Worm (Caenorhabditis elegans) whole organism, L3 larva: ENCODE measurements around the gene Y4C6B.2.

Experiments used
- R02D3.7 ChIP-seq: fragments of 150-350 bp; optimal IDR thresholded peaks from 2 replicates; lab custom pipeline; 2014; ENCODE audit warnings: missing biosample characterization, missing genetic modification characterization
- aly-2 ChIP-seq: fragments of 150-350 bp; optimal IDR thresholded peaks from 2 replicates; lab custom pipeline; 2014; ENCODE audit warnings: missing biosample characterization, missing genetic modification characterization
- ama-1 ChIP-seq: fragments of 150-350 bp; optimal IDR thresholded peaks from 2 replicates; lab custom pipeline; 2018
- ceh-82 ChIP-seq: fragments of 150-350 bp; optimal IDR thresholded peaks from 2 replicates; lab custom pipeline; 2014; ENCODE audit warnings: missing biosample characterization, missing genetic modification characterization
- egl-27 ChIP-seq: sonication (generic microtip); optimal IDR thresholded peaks from 4 replicates; lab custom pipeline; 2017; ENCODE audit warnings: missing biosample characterization, missing genetic modification reagents, missing genetic modification characterization
- egl-5 ChIP-seq: fragments of 150-350 bp; optimal IDR thresholded peaks from 2 replicates; lab custom pipeline; 2017; ENCODE audit warnings: missing biosample characterization, missing genetic modification reagents, missing genetic modification characterization, inconsistent platforms
- elt-2 ChIP-seq: sonication (generic microtip); optimal IDR thresholded peaks from 2 replicates; lab custom pipeline; 2016; ENCODE audit warnings: missing genetic modification reagents, mild to moderate bottlenecking, missing genetic modification characterization, missing compliant biosample characterization
- elt-3 ChIP-seq, 3 experiments: fragments of 150-350 bp in 1 of 3; sonication (generic microtip) in 2 of 3; optimal IDR thresholded peaks; 2 replicates in 2 of 3; 4 replicates in 1 of 3; lab custom pipeline; 2014 to 2017; ENCODE audit warnings: missing biosample characterization in 3 of 3, missing genetic modification characterization in 3 of 3
- fkh-10 ChIP-seq: sonication (generic microtip); optimal IDR thresholded peaks from 2 replicates; lab custom pipeline; 2017; ENCODE audit warnings: missing biosample characterization, missing genetic modification reagents, missing genetic modification characterization
- fkh-2 ChIP-seq: fragments of 150-350 bp; optimal IDR thresholded peaks from 2 replicates; lab custom pipeline; 2014; ENCODE audit warnings: missing biosample characterization, missing genetic modification reagents, missing genetic modification characterization
- jun-1 ChIP-seq: fragments of 150-350 bp; optimal IDR thresholded peaks from 2 replicates; lab custom pipeline; 2014; ENCODE audit warnings: missing biosample characterization, missing genetic modification reagents, missing genetic modification characterization
- lin-39 ChIP-seq: fragments of 150-350 bp; optimal IDR thresholded peaks from 2 replicates; lab custom pipeline; 2018; ENCODE audit warnings: missing biosample characterization, missing genetic modification reagents, missing genetic modification characterization
- lsy-12 ChIP-seq: sonication (generic microtip); optimal IDR thresholded peaks from 2 replicates; lab custom pipeline; 2016; ENCODE audit warnings: mild to moderate bottlenecking, missing genetic modification characterization, missing compliant biosample characterization
- nhr-11 ChIP-seq: fragments of 150-350 bp; optimal IDR thresholded peaks from 2 replicates; lab custom pipeline; 2014; ENCODE audit warnings: missing biosample characterization, missing genetic modification characterization
- nhr-12 ChIP-seq: fragments of 150-350 bp; optimal IDR thresholded peaks from 2 replicates; lab custom pipeline; 2014; ENCODE audit warnings: missing biosample characterization, missing genetic modification characterization
- nhr-23 ChIP-seq: fragments of 150-350 bp; optimal IDR thresholded peaks from 2 replicates; lab custom pipeline; 2014; ENCODE audit warnings: missing biosample characterization, missing genetic modification reagents, missing genetic modification characterization
- nhr-237 ChIP-seq: fragments of 150-350 bp; optimal IDR thresholded peaks from 2 replicates; lab custom pipeline; 2014; ENCODE audit warnings: missing biosample characterization, missing genetic modification characterization
- nhr-25 ChIP-seq: sonication (generic microtip); optimal IDR thresholded peaks from 2 replicates; lab custom pipeline; 2017; ENCODE audit warnings: missing biosample characterization, missing genetic modification characterization
- nhr-28 ChIP-seq: fragments of 150-350 bp; optimal IDR thresholded peaks from 2 replicates; lab custom pipeline; 2014; ENCODE audit warnings: missing biosample characterization, missing genetic modification characterization
- nhr-67 ChIP-seq: fragments of 150-350 bp; optimal IDR thresholded peaks from 2 replicates; lab custom pipeline; 2014; ENCODE audit warnings: missing biosample characterization, missing genetic modification characterization
- nhr-76 ChIP-seq: fragments of 150-350 bp; sonication (generic microtip); optimal IDR thresholded peaks from 5 replicates; lab custom pipeline; 2014; ENCODE audit warnings: missing biosample characterization, missing genetic modification characterization
- nhr-77 ChIP-seq: fragments of 150-350 bp; optimal IDR thresholded peaks from 2 replicates; lab custom pipeline; 2014; ENCODE audit warnings: missing biosample characterization, missing genetic modification characterization
- pha-4 ChIP-seq: fragments of 150-350 bp; optimal IDR thresholded peaks from 2 replicates; lab custom pipeline; 2014; ENCODE audit warnings: missing biosample characterization, missing genetic modification reagents, missing genetic modification characterization
- pqm-1 ChIP-seq: fragments of 150-350 bp; optimal IDR thresholded peaks from 2 replicates; lab custom pipeline; 2017; ENCODE audit warnings: missing biosample characterization, missing genetic modification characterization, inconsistent platforms
- sea-2 ChIP-seq: fragments of 150-350 bp; sonication (generic microtip); optimal IDR thresholded peaks from 4 replicates; lab custom pipeline; 2014; ENCODE audit warnings: missing biosample characterization, missing genetic modification reagents, missing genetic modification characterization
- snpc-4 ChIP-seq: fragments of 150-350 bp; optimal IDR thresholded peaks from 2 replicates; lab custom pipeline; 2014; ENCODE audit warnings: missing biosample characterization, missing genetic modification characterization
- tbx-2 ChIP-seq: sonication (generic microtip); optimal IDR thresholded peaks from 2 replicates; lab custom pipeline; 2016; ENCODE audit warnings: mild to moderate bottlenecking, missing genetic modification characterization, missing compliant biosample characterization
- unc-39 ChIP-seq: sonication (generic microtip); optimal IDR thresholded peaks from 4 replicates; lab custom pipeline; 2017; ENCODE audit warnings: missing biosample characterization, missing genetic modification characterization
- unc-62 ChIP-seq: fragments of 150-350 bp; sonication (generic microtip); optimal IDR thresholded peaks from 4 replicates; lab custom pipeline; 2014; ENCODE audit warnings: missing biosample characterization, missing genetic modification reagents, missing genetic modification characterization
- zag-1 ChIP-seq: fragments of 150-350 bp; optimal IDR thresholded peaks from 2 replicates; lab custom pipeline; 2014; ENCODE audit warnings: missing biosample characterization, missing genetic modification characterization
- ztf-11 ChIP-seq: fragments of 150-350 bp; optimal IDR thresholded peaks from 2 replicates; lab custom pipeline; 2014; ENCODE audit warnings: missing biosample characterization, missing genetic modification characterization
- ztf-4 ChIP-seq: fragments of 150-350 bp; optimal IDR thresholded peaks from 2 replicates; lab custom pipeline; 2014; ENCODE audit warnings: missing biosample characterization, missing genetic modification characterization

Gene Y4C6B.2

DNA sequence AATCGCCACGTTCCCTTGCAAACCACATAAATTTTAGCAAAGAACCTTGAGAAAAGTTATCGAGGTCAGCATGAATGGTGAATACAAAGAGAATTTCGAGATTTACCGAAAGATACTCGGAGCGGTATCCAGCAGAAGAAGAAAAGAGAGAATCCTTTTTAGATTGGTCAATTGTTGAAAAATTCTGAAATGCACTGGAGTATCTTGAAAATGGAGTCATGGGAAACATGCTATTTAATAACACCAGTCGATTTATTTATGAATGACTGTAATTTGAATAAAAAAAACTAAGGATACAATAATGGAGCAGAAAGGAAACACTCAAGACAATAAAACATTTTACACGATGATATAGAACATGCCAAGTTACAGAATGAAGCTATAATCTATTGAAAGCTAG, 50.6 kb downstream of the Y4C6B.2 start:
- no peak for TF ChIP-seq fkh-2 (tag; lab: Kevin White, UChicago)
- peak; percentile 24 for TF ChIP-seq nhr-25 (tag; lab: Kevin White, UChicago)

ce11 chrIV:5391507-5392057, 52.2 kb downstream of the Y4C6B.2 start, which contains the start of the genes htp-1 and ZK616.5:
TSS of gene htp-1 (minus strand) at chrIV:5391557.
TSS of gene ZK616.5 (plus strand) at chrIV:5391929.
- TF ChIP-seq egl-27 (tag; lab: Kevin White, UChicago) (no peak), elt-3 (tag; optimal IDR thresholded peaks at IDR 0.05; lab: Kevin White, UChicago) (no peak), elt-2 (no peak), nhr-76 (tag; lab: Kevin White, UChicago) (no peak), fkh-10 (GFP tag; lab: Kevin White, UChicago) (no peak), zag-1 (tag; lab: Kevin White, UChicago) (no peak), unc-39 (no peak), nhr-11 (tag; lab: Kevin White, UChicago) (no peak), ztf-11 (tag; lab: Kevin White, UChicago) (no peak), ama-1 (no peak)

DNA sequence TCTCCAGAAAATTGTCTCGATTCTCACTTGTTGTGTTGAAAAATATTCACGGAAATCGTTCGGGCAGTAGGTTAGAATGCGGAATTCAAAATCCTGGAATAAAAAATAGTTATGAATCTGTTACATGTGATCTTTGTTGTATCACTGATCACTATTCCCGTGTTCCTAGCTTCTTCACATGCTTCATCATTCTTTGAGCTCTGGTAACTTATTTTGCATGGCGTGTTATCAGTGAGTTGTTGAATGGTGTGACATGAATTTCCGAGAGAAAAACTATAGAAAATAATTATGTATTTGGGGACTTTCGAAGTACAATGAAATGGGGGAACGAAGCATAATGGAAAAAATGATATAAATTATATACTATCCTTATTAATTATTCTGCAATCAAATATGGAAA, 54.2 kb downstream of the Y4C6B.2 start:
- TF ChIP-seq jun-1 (no peak), sea-2 (no peak), ceh-82 (tag; lab: Kevin White, UChicago) (no peak), ztf-11 (tag; lab: Kevin White, UChicago) (no peak), pha-4 (peak; percentile 51), zag-1 (tag; lab: Kevin White, UChicago) (no peak), aly-2 (tag; lab: Kevin White, UChicago) (no peak), elt-2 (peak; percentile 68), ztf-4 (tag; lab: Kevin White, UChicago) (no peak), fkh-2 (tag; lab: Kevin White, UChicago) (no peak), unc-62 (GFP tag; lab: Kevin White, UChicago) (no peak), R02D3.7 (no peak), nhr-67 (tag; lab: Kevin White, UChicago) (no peak), lin-39 (tag; lab: Kevin White, UChicago) (no peak), pqm-1 (tag; lab: Kevin White, UChicago) (peak; percentile 61), egl-5 (tag; lab: Kevin White, UChicago) (no peak), nhr-25 (tag; lab: Kevin White, UChicago) (no peak), nhr-11 (tag; lab: Kevin White, UChicago) (no peak), nhr-237 (no peak), tbx-2 (tag; lab: Kevin White, UChicago) (no peak), egl-27 (tag; lab: Kevin White, UChicago) (no peak), nhr-77 (no peak), nhr-28 (tag; lab: Kevin White, UChicago) (no peak), nhr-23 (tag; lab: Kevin White, UChicago) (no peak), nhr-12 (tag; lab: Kevin White, UChicago) (no peak), snpc-4 (tag; lab: Kevin White, UChicago) (no peak), lsy-12 (tag; lab: Kevin White, UChicago) (no peak)
